Fruit fly (Drosophila melanogaster) whole organism, pupa: ENCODE measurements around the gene eIF4A.

Experiments
- CG10348 ChIP-seq: fragments of 200-800 bp; sonication (Bioruptor generic); IDR thresholded peaks from 2 replicates; pipeline ENCODE4 v1.3.6; 2022; ENCODE audit warnings: missing biosample characterization, missing genetic modification characterization
- CG14655 ChIP-seq: fragments of 200-800 bp; sonication (Bioruptor generic); optimal IDR thresholded peaks from 3 replicates; lab custom pipeline; 2017; ENCODE audit warnings: mild to moderate bottlenecking, missing biosample characterization, missing genetic modification reagents, missing genetic modification characterization
- CG15710 ChIP-seq: fragments of 200-800 bp; sonication (Bioruptor generic); optimal IDR thresholded peaks from 2 replicates; lab custom pipeline; 2018; ENCODE audit warnings: missing biosample characterization, mild to moderate bottlenecking, missing genetic modification characterization, moderate library complexity
- CG34367 ChIP-seq: fragments of 200-800 bp; sonication (Bioruptor generic); optimal IDR thresholded peaks from 2 replicates; lab custom pipeline; 2018; ENCODE audit warnings: missing biosample characterization, mild to moderate bottlenecking, missing genetic modification characterization
- CG8159 ChIP-seq: fragments of 200-800 bp; sonication (Bioruptor generic); optimal IDR thresholded peaks from 3 replicates; lab custom pipeline; 2018; ENCODE audit warnings: missing biosample characterization, mild to moderate bottlenecking, missing genetic modification characterization, moderate library complexity
- CG8301 ChIP-seq: fragments of 200-800 bp; sonication (Bioruptor generic); optimal IDR thresholded peaks from 2 replicates; lab custom pipeline; 2018; ENCODE audit warnings: missing biosample characterization, mild to moderate bottlenecking, missing genetic modification characterization
- CG9948 ChIP-seq: fragments of 200-800 bp; sonication (Bioruptor generic); optimal IDR thresholded peaks from 2 replicates; lab custom pipeline; 2018; ENCODE audit warnings: missing biosample characterization, mild to moderate bottlenecking, missing genetic modification characterization, moderate library complexity
- EcR ChIP-seq: fragments of 200-800 bp; sonication (Bioruptor generic); optimal IDR thresholded peaks from 3 replicates; lab custom pipeline; 2019; ENCODE audit warnings: missing biosample characterization, missing genetic modification characterization, mild to moderate bottlenecking, moderate library complexity, missing genetic modification reagents
- Pif1A ChIP-seq: fragments of 200-800 bp; sonication (Bioruptor generic); optimal IDR thresholded peaks from 3 replicates; lab custom pipeline; 2016; ENCODE audit warnings: missing biosample characterization, missing genetic modification characterization
- Pif1B ChIP-seq: fragments of 200-800 bp; sonication (Bioruptor generic); optimal IDR thresholded peaks from 3 replicates; lab custom pipeline; 2016; ENCODE audit warnings: missing biosample characterization, missing genetic modification characterization
- rn ChIP-seq: fragments of 200-800 bp; sonication (Bioruptor generic); IDR thresholded peaks from 2 replicates; pipeline ENCODE4 v1.3.6; 2022; ENCODE audit warnings: missing biosample characterization, missing genetic modification characterization

dm6 chr2L:5969559-5969958 is 12.0 kb upstream of the eIF4A start, which contains the start of gene Ucp4B:
- TF ChIP-seq CG14655: no peak
- no peak for TF ChIP-seq Pif1A (GFP tag; lab: Kevin White, UChicago)
- TF ChIP-seq CG9948: no peak
- no peak for TF ChIP-seq CG10348 (GFP tag; lab: Robert Waterston, UW)
- TF ChIP-seq CG15710 (tag; lab: Kevin White, UChicago): no peak
- no peak for TF ChIP-seq CG34367
- no peak for TF ChIP-seq rn (GFP tag; lab: Robert Waterston, UW)
- no peak for TF ChIP-seq CG8301 (tag; lab: Kevin White, UChicago)
- no peak for TF ChIP-seq EcR
- TF ChIP-seq Pif1B (GFP tag; lab: Kevin White, UChicago): no peak
- TF ChIP-seq CG8159 (tag; lab: Kevin White, UChicago): no peak
